Worm (Caenorhabditis elegans) whole organism, early embryonic: Measurements from ENCODE around the gene B0001.5.

ENCODE experiments used
- B0310.2 ChIP-seq: sonication (generic microtip); optimal IDR thresholded peaks from 2 replicates; lab custom pipeline; 2016; ENCODE audit warnings: mild to moderate bottlenecking, missing genetic modification characterization, missing compliant biosample characterization
- ama-1 ChIP-seq: fragments of 150-350 bp; optimal IDR thresholded peaks from 2 replicates; lab custom pipeline; 2014
- ceh-13 ChIP-seq: fragments of 200-800 bp; sonication (Bioruptor generic); optimal IDR thresholded peaks from 2 replicates; lab custom pipeline; 2018; ENCODE audit warnings: mild to moderate bottlenecking, missing genetic modification characterization, missing compliant biosample characterization
- sea-1 ChIP-seq: fragments of 200-800 bp; sonication (Bioruptor generic); conservative IDR thresholded peaks from 2 replicates; pipeline ENCODE4 v1.3.6; 2022; ENCODE audit warnings: missing genetic modification characterization, missing compliant biosample characterization
- tbx-11 ChIP-seq: fragments of 200-800 bp; sonication (Bioruptor generic); IDR thresholded peaks from 2 replicates; pipeline ENCODE4 v1.3.6; 2022; ENCODE audit warnings: missing genetic modification characterization, missing compliant biosample characterization

ce11 chrIV:12092113-12092512, 51.0 kb downstream of the B0001.5 start, which contains the start of gene mig-32:
- no peak for TF ChIP-seq ceh-13 (GFP tag; lab: Kevin White, UChicago)
- TF ChIP-seq tbx-11 (GFP tag; lab: Robert Waterston, UW): no peak
- no peak for TF ChIP-seq ama-1 (lab: Kevin White, UChicago)
- TF ChIP-seq B0310.2: no peak
- TF ChIP-seq sea-1 (GFP tag; lab: Robert Waterston, UW): no peak
